Fruit fly (Drosophila melanogaster): ENCODE measurements around the gene CG6503.
A peak's percentile ranks its signal among the peaks of the same experiment; 100 is the strongest.

CG6503 gene

DNA sequence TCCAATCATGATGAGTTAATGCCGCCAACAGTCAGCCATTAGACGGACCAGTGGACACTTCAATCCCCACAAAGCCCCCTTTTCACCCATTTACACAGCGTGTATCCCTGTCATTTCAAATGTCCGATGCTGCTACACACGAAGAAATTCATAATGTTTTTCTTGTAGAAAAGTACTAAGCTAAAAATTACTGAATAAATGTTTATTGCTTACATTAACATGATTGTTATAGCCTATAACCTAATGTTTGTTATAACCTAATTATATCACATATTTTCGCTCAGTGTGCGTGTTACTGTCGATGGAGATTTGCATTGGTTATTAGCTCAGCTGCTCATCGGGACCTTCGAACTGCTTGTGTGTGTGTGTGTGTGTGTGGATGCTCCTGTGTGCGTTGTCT lies 11.6 kb upstream of the CG6503 start (continued):
- TF ChIP-seq Chrac-16 (GFP tag; optimal IDR thresholded peaks at IDR 0.05) = no peak
- TF ChIP-seq Sox102F (GFP tag; optimal IDR thresholded peaks at IDR 0.05) = peak; percentile 77
- TF ChIP-seq lilli (GFP tag; optimal IDR thresholded peaks at IDR 0.05) = peak; percentile 27
- no peak for TF ChIP-seq CG3995 (GFP tag; optimal IDR thresholded peaks at IDR 0.05)
- TF ChIP-seq mam (GFP tag; optimal IDR thresholded peaks at IDR 0.05) = peak; percentile 2
- 0 out of 2 replicates have a peak, but pooled peaks have one; percentile 24 for TF ChIP-seq CG4730 (GFP tag; IDR thresholded peaks at IDR 0.05)
- TF ChIP-seq Side (GFP tag; optimal IDR thresholded peaks at IDR 0.05) = peak; percentile 3
- peak; percentile 41 for TF ChIP-seq trh (GFP tag; optimal IDR thresholded peaks at IDR 0.05)
- peak; percentile 41 for TF ChIP-seq CG8388 (GFP tag; optimal IDR thresholded peaks at IDR 0.05)
- TF ChIP-seq HLH3B (GFP tag; IDR thresholded peaks at IDR 0.05) = peak; percentile 50; the same call in 1 of the 2 replicates
- TF ChIP-seq CG17328 (GFP tag; IDR thresholded peaks at IDR 0.05) = peak; percentile 35; the same call in 1 of the 2 replicates
- peak; percentile 71 for TF ChIP-seq CG11504 (tag; optimal IDR thresholded peaks at IDR 0.05)
- TF ChIP-seq Doc2 (GFP tag; IDR thresholded peaks at IDR 0.05) = no peak
- TF ChIP-seq MESR4 (GFP tag; optimal IDR thresholded peaks at IDR 0.05) = no peak
- no peak for TF ChIP-seq Jarid2 (GFP tag; optimal IDR thresholded peaks at IDR 0.05)
- no peak for TF ChIP-seq D (optimal IDR thresholded peaks at IDR 0.05)
- no peak for TF ChIP-seq D (GFP tag; optimal IDR thresholded peaks at IDR 0.05)
- peak; percentile 35 for TF ChIP-seq Ssrp (tag; optimal IDR thresholded peaks at IDR 0.05)
- peak; percentile 14 for TF ChIP-seq CG7786 (GFP tag; optimal IDR thresholded peaks at IDR 0.05)
- peak; percentile 43; the same call in 1 of the 2 replicates for TF ChIP-seq CG14014 (GFP tag; IDR thresholded peaks at IDR 0.05)
- TF ChIP-seq dmrt11E (tag; optimal IDR thresholded peaks at IDR 0.05) = no peak
- peak; percentile 43; the same call in 1 of the 3 replicates for TF ChIP-seq row (GFP tag; IDR thresholded peaks at IDR 0.05)
- TF ChIP-seq CG33213 (GFP tag; optimal IDR thresholded peaks at IDR 0.05) = no peak
- peak; percentile 48; the same call in 1 of the 2 replicates for TF ChIP-seq Atf6 (GFP tag; IDR thresholded peaks at IDR 0.05)
- 0 out of 2 replicates have a peak, but pooled peaks have one; percentile 26 for TF ChIP-seq CG32772 (GFP tag; IDR thresholded peaks at IDR 0.05)
- TF ChIP-seq CG32767 (GFP tag; IDR thresholded peaks at IDR 0.05) = no peak
- peak; percentile 39; the same call in 1 of the 2 replicates for TF ChIP-seq CG1024 (GFP tag; IDR thresholded peaks at IDR 0.05)
- TF ChIP-seq ase (GFP tag; IDR thresholded peaks at IDR 0.05) = peak; percentile 47; the same call in 2 of the 3 replicates
- peak; percentile 12 for TF ChIP-seq Hr3 (GFP tag; optimal IDR thresholded peaks at IDR 0.05)
- 0 out of 2 replicates have a peak, but pooled peaks have one; percentile 18 for TF ChIP-seq H2.0 (GFP tag; IDR thresholded peaks at IDR 0.05)
- peak; percentile 44; the same call in 1 of the 3 replicates for TF ChIP-seq ken (GFP tag; IDR thresholded peaks at IDR 0.05)
- TF ChIP-seq CG17361 (GFP tag; IDR thresholded peaks at IDR 0.05) = peak; percentile 44; the same call in 1 of the 3 replicates
- TF ChIP-seq pum (GFP tag; optimal IDR thresholded peaks at IDR 0.05) = peak; percentile 48
- no peak for TF ChIP-seq Sry-β (GFP tag; optimal IDR thresholded peaks at IDR 0.05)
- TF ChIP-seq CG2712 (tag; optimal IDR thresholded peaks at IDR 0.05) = peak; percentile 45
- peak; percentile 31; the same call in 1 of the 2 replicates for TF ChIP-seq Awh (GFP tag; IDR thresholded peaks at IDR 0.05)
- peak; percentile 5 for TF ChIP-seq CG10209 (GFP tag; optimal IDR thresholded peaks at IDR 0.05)
- TF ChIP-seq CG4404 (GFP tag; IDR thresholded peaks at IDR 0.05) = 0 out of 2 replicates have a peak, but pooled peaks have one; percentile 33
- TF ChIP-seq Asciz (GFP tag; optimal IDR thresholded peaks at IDR 0.05) = no peak
- peak; percentile 59 for TF ChIP-seq Xbp1 (GFP tag; optimal IDR thresholded peaks at IDR 0.05)
- no peak for TF ChIP-seq hb (GFP tag; IDR thresholded peaks at IDR 0.05; ENCODE audit: partially characterized antibody)
- peak; percentile 69 for TF ChIP-seq unpg (GFP tag; optimal IDR thresholded peaks at IDR 0.05)
- peak; percentile 39 for TF ChIP-seq CG18262 (tag; optimal IDR thresholded peaks at IDR 0.05)
- peak; percentile 48 for TF ChIP-seq fd96Cb (tag; optimal IDR thresholded peaks at IDR 0.05)
- TF ChIP-seq CG5245 (GFP tag; optimal IDR thresholded peaks at IDR 0.05) = peak; percentile 23
- no peak for TF ChIP-seq Adf1 (GFP tag; IDR thresholded peaks at IDR 0.05)
- no peak for TF ChIP-seq dan (GFP tag; IDR thresholded peaks at IDR 0.05)
- peak; percentile 8 for TF ChIP-seq Meics (GFP tag; optimal IDR thresholded peaks at IDR 0.05)
- peak; percentile 22 for TF ChIP-seq CG13624 (GFP tag; optimal IDR thresholded peaks at IDR 0.05)
- peak; percentile 10 for TF ChIP-seq CG1529 (GFP tag; optimal IDR thresholded peaks at IDR 0.05)
- TF ChIP-seq CG17568 (GFP tag; optimal IDR thresholded peaks at IDR 0.05) = no peak
